Worm (Caenorhabditis elegans): ENCODE results near the gene unc-80.

DNA sequence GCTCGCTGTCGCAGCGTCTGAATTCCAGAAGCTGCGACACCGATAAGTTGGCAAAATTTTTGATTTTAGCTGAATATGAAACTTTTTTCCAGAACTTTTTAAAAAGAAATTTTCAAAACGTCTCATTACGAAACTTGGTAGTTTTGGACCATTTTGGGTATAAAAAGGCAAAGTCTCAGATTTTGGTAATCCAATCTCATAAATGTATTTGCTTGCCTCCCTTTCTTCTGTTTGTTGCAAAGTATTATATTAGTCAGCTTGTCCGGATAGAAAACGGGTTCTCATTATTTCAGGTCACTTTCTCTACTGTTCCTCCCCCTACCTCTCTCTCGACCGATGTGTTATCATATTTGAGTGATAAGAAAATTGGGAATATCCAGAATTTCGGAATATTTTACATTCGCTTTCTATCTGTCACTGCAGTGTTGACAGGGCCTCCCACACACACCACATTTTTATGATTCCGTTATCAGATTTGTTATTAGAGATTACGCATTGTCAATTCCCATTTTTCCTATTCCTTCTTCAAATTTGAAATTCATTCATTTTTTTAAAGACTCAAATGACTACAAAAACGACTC, 25.7 kb upstream of the unc-80 start, which contains the start of gene F31D4.5:
- no peak for TF ChIP-seq F13C5.2 (tag; optimal IDR thresholded peaks at IDR 0.05)
- TF ChIP-seq pes-1 (GFP tag; IDR thresholded peaks at IDR 0.05) = no peak
- TF ChIP-seq ama-1 (optimal IDR thresholded peaks at IDR 0.05) = no peak
- TF ChIP-seq B0310.2 (tag; optimal IDR thresholded peaks at IDR 0.05) = no peak
- TF ChIP-seq ets-7 (tag; optimal IDR thresholded peaks at IDR 0.05) = no peak
- no peak for TF ChIP-seq tra-4 (tag; optimal IDR thresholded peaks at IDR 0.05)
- TF ChIP-seq tbx-11 (GFP tag; IDR thresholded peaks at IDR 0.05) = no peak
- no peak for TF ChIP-seq hmbx-1 (tag; optimal IDR thresholded peaks at IDR 0.05)
- no peak for TF ChIP-seq flt-1 (GFP tag; IDR thresholded peaks at IDR 0.05)
- no peak for TF ChIP-seq aly-1 (tag; optimal IDR thresholded peaks at IDR 0.05)
- no peak for TF ChIP-seq hmg-4 (GFP tag; optimal IDR thresholded peaks at IDR 0.05)
- no peak for TF ChIP-seq ceh-13 (GFP tag; optimal IDR thresholded peaks at IDR 0.05)
